Fruit fly (Drosophila melanogaster) whole organism, adult: ENCODE results near the gene CG34327.
A peak's percentile ranks its signal among the peaks of the same experiment; 100 is the strongest.

Source experiments
- CG11617 ChIP-seq: fragments of 200-800 bp; sonication (Bioruptor generic); optimal IDR thresholded peaks from 2 replicates; lab custom pipeline; 2017; ENCODE audit warnings: mild to moderate bottlenecking, missing biosample characterization, missing genetic modification reagents, missing genetic modification characterization
- CG12768 ChIP-seq: fragments of 200-800 bp; sonication (Bioruptor generic); optimal IDR thresholded peaks from 2 replicates; lab custom pipeline; 2017; ENCODE audit warnings: missing biosample characterization, missing genetic modification characterization, mild to moderate bottlenecking, moderate library complexity, missing genetic modification reagents
- CG14711 ChIP-seq: fragments of 200-800 bp; sonication (Bioruptor generic); optimal IDR thresholded peaks from 2 replicates; lab custom pipeline; 2018; ENCODE audit warnings: missing biosample characterization, mild to moderate bottlenecking, missing genetic modification characterization, moderate library complexity
- CG1620 ChIP-seq: fragments of 200-800 bp; sonication (Bioruptor generic); optimal IDR thresholded peaks from 2 replicates; lab custom pipeline; 2016; ENCODE audit warnings: missing biosample characterization, missing genetic modification characterization
- CG33017 ChIP-seq: fragments of 200-800 bp; sonication (Bioruptor generic); optimal IDR thresholded peaks from 2 replicates; lab custom pipeline; 2018; ENCODE audit warnings: missing biosample characterization, mild to moderate bottlenecking, missing genetic modification characterization, moderate library complexity
- CG5204 ChIP-seq: fragments of 200-800 bp; sonication (Bioruptor generic); optimal IDR thresholded peaks from 2 replicates; lab custom pipeline; 2016; ENCODE audit warnings: missing biosample characterization, missing genetic modification characterization
- CG7045 ChIP-seq: fragments of 200-800 bp; sonication (Bioruptor generic); optimal IDR thresholded peaks from 2 replicates; lab custom pipeline; 2017; ENCODE audit warnings: missing biosample characterization, mild to moderate bottlenecking, missing genetic modification characterization
- CG7101 ChIP-seq: fragments of 200-800 bp; sonication (Bioruptor generic); optimal IDR thresholded peaks from 2 replicates; lab custom pipeline; 2018; ENCODE audit warnings: missing biosample characterization, mild to moderate bottlenecking, missing genetic modification characterization, moderate library complexity
- Clk ChIP-seq: fragments of 200-800 bp; sonication (Bioruptor generic); optimal IDR thresholded peaks from 2 replicates; lab custom pipeline; 2017; ENCODE audit warnings: missing biosample characterization, missing genetic modification characterization
- Crg-1 ChIP-seq: fragments of 200-800 bp; sonication (Bioruptor generic); optimal IDR thresholded peaks from 2 replicates; lab custom pipeline; 2016; ENCODE audit warnings: missing biosample characterization, missing genetic modification characterization
- Hr96 ChIP-seq: fragments of 200-800 bp; sonication (Bioruptor generic); optimal IDR thresholded peaks from 2 replicates; lab custom pipeline; 2016; ENCODE audit warnings: missing biosample characterization, missing genetic modification characterization
- Mnt ChIP-seq: fragments of 200-800 bp; sonication (Bioruptor generic); optimal IDR thresholded peaks from 2 replicates; lab custom pipeline; 2016; ENCODE audit warnings: missing biosample characterization, mild to moderate bottlenecking, missing genetic modification characterization
- bab1 ChIP-seq: fragments of 200-800 bp; sonication (Bioruptor generic); optimal IDR thresholded peaks from 3 replicates; lab custom pipeline; 2019; ENCODE audit warnings: missing biosample characterization, mild to moderate bottlenecking, missing genetic modification characterization, moderate library complexity
- cic ChIP-seq: fragments of 200-800 bp; sonication (Bioruptor generic); optimal IDR thresholded peaks from 2 replicates; lab custom pipeline; 2017; ENCODE audit warnings: missing biosample characterization, mild to moderate bottlenecking, missing genetic modification characterization, moderate library complexity
- cnc ChIP-seq, 2 experiments: fragments of >200 bp; optimal IDR thresholded peaks; 2 replicates each; lab custom pipeline; 2017
- kay ChIP-seq: fragments of 200-800 bp; sonication (Bioruptor generic); peaks from one replicate; lab custom pipeline; 2016; ENCODE audit warnings: missing biosample characterization, missing genetic modification characterization, borderline replicate concordance
- ovo ChIP-seq: fragments of 200-800 bp; sonication (Bioruptor generic); optimal IDR thresholded peaks from 2 replicates; lab custom pipeline; 2016; ENCODE audit warnings: missing biosample characterization, missing genetic modification characterization
- pad ChIP-seq: fragments of 200-800 bp; sonication (Bioruptor generic); optimal IDR thresholded peaks from 3 replicates; lab custom pipeline; 2017; ENCODE audit warnings: missing biosample characterization, missing genetic modification characterization, mild to moderate bottlenecking, moderate library complexity, missing genetic modification reagents
- tj ChIP-seq: fragments of 200-800 bp; sonication (Bioruptor generic); optimal IDR thresholded peaks from 3 replicates; lab custom pipeline; 2017; ENCODE audit warnings: missing biosample characterization, mild to moderate bottlenecking, missing genetic modification characterization, moderate library complexity
- toe ChIP-seq: fragments of 200-800 bp; sonication (Bioruptor generic); optimal IDR thresholded peaks from 2 replicates; lab custom pipeline; 2016; ENCODE audit warnings: missing biosample characterization, missing genetic modification characterization

CG34327 gene

dm6 chrX:17223715-17224114 is at the start of gene CG34327:
CG34327 (minus strand) TSS chrX:17223815.
- TF ChIP-seq CG14711 (tag; lab: Kevin White, UChicago) = no peak
- no peak for TF ChIP-seq cnc (optimal IDR thresholded peaks at IDR 0.05; lab: Kevin White, UChicago)
- TF ChIP-seq Clk (GFP tag; lab: Kevin White, UChicago) = no peak
- no peak for TF ChIP-seq bab1 (GFP tag; lab: Kevin White, UChicago)
- TF ChIP-seq Crg-1 (GFP tag; lab: Kevin White, UChicago) = no peak
- no peak for TF ChIP-seq CG7045 (GFP tag; lab: Kevin White, UChicago)
- TF ChIP-seq CG7101 (tag; lab: Kevin White, UChicago) = no peak
- no peak for TF ChIP-seq toe
- no peak for TF ChIP-seq CG11617 (GFP tag; lab: Kevin White, UChicago)
- no peak for TF ChIP-seq kay (GFP tag; lab: Kevin White, UChicago)
- no peak for TF ChIP-seq CG5204
- no peak for TF ChIP-seq tj
- TF ChIP-seq CG33017 = no peak
- TF ChIP-seq CG12768 = no peak
- TF ChIP-seq ovo (GFP tag; lab: Kevin White, UChicago) = no peak
- TF ChIP-seq cic (GFP tag; lab: Kevin White, UChicago) = no peak

dm6 chrX:17265402-17266028 is 41.9 kb upstream of the CG34327 start:
- no peak for TF ChIP-seq CG1620
- TF ChIP-seq CG7045 (GFP tag; lab: Kevin White, UChicago) = no peak
- TF ChIP-seq Clk (GFP tag; lab: Kevin White, UChicago) = no peak
- no peak for TF ChIP-seq CG12768
- no peak for TF ChIP-seq Mnt (GFP tag; lab: Kevin White, UChicago)
- TF ChIP-seq CG5204 = no peak
- TF ChIP-seq pad (GFP tag; lab: Kevin White, UChicago) = no peak
- no peak for TF ChIP-seq ovo (GFP tag; lab: Kevin White, UChicago)
- no peak for TF ChIP-seq cic (GFP tag; lab: Kevin White, UChicago)

DNA sequence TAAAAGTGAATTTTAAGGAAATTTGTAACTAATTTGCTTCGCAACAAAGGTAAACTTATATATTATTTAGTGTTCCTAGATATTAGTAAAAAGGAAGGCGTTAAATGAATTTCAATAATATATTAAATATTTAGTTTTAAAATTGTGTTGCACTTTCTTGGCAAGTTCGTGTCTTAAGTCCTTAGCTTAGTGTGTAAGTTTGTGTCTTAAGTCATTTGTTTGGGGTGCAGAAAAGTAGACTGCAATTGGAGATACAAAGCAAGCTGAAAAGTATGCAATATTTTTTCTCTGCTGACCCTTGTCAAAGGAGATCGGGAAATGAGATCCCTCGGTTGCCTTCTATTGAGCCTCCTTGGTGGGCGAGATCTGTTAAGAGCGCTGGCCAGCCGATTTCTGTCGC is 38.4 kb upstream of the CG34327 start:
- TF ChIP-seq Clk (GFP tag; lab: Kevin White, UChicago) (no peak), CG7045 (GFP tag; lab: Kevin White, UChicago) (no peak), CG5204 (no peak), CG33017 (no peak), cic (GFP tag; lab: Kevin White, UChicago) (no peak), CG7101 (tag; lab: Kevin White, UChicago) (no peak), ovo (GFP tag; lab: Kevin White, UChicago) (no peak), CG11617 (GFP tag; lab: Kevin White, UChicago) (no peak), bab1 (GFP tag; lab: Kevin White, UChicago) (no peak), Hr96 (GFP tag; lab: Kevin White, UChicago) (no peak), kay (GFP tag; lab: Kevin White, UChicago) (no peak), toe (no peak), CG1620 (no peak), Crg-1 (GFP tag; lab: Kevin White, UChicago) (no peak)

dm6 chrX:17255677-17256076 is 32.1 kb upstream of the CG34327 start:
- TF ChIP-seq kay (GFP tag; lab: Kevin White, UChicago) = no peak
- TF ChIP-seq CG33017 = no peak
- no peak for TF ChIP-seq bab1 (GFP tag; lab: Kevin White, UChicago)
- TF ChIP-seq toe = no peak
- no peak for TF ChIP-seq ovo (GFP tag; lab: Kevin White, UChicago)
- no peak for TF ChIP-seq Hr96 (GFP tag; lab: Kevin White, UChicago)
- no peak for TF ChIP-seq tj
- TF ChIP-seq CG7101 (tag; lab: Kevin White, UChicago) = no peak
- no peak for TF ChIP-seq CG14711 (tag; lab: Kevin White, UChicago)
- no peak for TF ChIP-seq Mnt (GFP tag; lab: Kevin White, UChicago)
- no peak for TF ChIP-seq Crg-1 (GFP tag; lab: Kevin White, UChicago)
- no peak for TF ChIP-seq CG5204
- no peak for TF ChIP-seq CG1620
- no peak for TF ChIP-seq CG7045 (GFP tag; lab: Kevin White, UChicago)
- no peak for TF ChIP-seq CG12768
- no peak for TF ChIP-seq cic (GFP tag; lab: Kevin White, UChicago)

DNA sequence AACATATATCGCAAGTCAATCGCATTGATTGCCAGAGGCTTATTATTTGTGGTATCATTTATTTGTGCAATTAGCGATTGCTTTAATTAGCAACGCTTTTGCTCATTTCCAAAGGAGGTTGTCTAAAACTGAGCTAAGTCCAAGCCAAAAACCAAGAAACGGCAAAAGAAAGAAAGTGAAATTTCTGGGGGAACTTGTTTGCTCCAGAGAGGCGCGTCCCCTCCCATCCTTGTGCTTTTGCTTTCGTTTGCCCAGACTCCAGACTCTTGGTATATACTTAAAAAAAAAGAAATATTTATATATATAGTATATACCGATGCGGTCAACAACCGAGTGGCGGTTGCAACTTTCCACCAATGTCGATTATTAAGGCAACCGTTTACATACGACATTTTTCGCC is 30.5 kb upstream of the CG34327 start:
- TF ChIP-seq CG5204 = no peak
- TF ChIP-seq tj = no peak
- TF ChIP-seq CG14711 (tag; lab: Kevin White, UChicago) = no peak
- TF ChIP-seq pad (GFP tag; lab: Kevin White, UChicago) = no peak
- no peak for TF ChIP-seq Clk (GFP tag; lab: Kevin White, UChicago)
- TF ChIP-seq cnc (optimal IDR thresholded peaks at IDR 0.05; lab: Kevin White, UChicago) = no peak
- TF ChIP-seq CG12768 = no peak

DNA sequence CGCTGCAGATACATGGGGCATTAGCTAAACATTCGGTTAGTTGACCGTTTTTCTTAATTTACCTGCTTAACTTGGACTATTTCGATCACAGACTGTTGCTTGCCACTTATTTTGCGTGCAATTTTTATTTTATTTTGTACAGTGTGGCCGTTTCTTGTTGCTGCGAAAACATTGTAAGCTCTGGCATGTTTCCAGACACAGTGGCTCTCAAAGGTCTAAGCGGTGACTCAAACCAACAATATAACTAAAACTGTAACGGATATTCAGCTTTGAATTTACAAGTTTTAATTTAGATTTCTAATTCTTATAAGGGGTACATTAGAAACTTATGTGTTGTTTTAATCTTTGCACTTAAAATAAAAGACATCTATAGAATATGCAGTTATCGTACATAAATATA is 25.7 kb upstream of the CG34327 start, which contains the start of gene CG8675:
CG8675 (minus strand) TSS at position 177 of the 400 bp plus-strand sequence.
- peak; percentile 41 for TF ChIP-seq Mnt (GFP tag; lab: Kevin White, UChicago)
- TF ChIP-seq CG1620 = no peak
- TF ChIP-seq CG7045 (GFP tag; lab: Kevin White, UChicago) = no peak
- no peak for TF ChIP-seq toe
- TF ChIP-seq Crg-1 (GFP tag; lab: Kevin White, UChicago) = no peak

- TF ChIP-seq Hr96 (GFP tag; lab: Kevin White, UChicago) = no peak
- no peak for TF ChIP-seq CG12768
- TF ChIP-seq cnc (optimal IDR thresholded peaks at IDR 0.05; lab: Kevin White, UChicago) = no peak
- TF ChIP-seq CG14711 (tag; lab: Kevin White, UChicago) = no peak
Measured at dm6 chrX:17246916-17247315, 23.3 kb upstream of the CG34327 start, which contains the start of gene CG42854. CG42854 (minus strand) TSS chrX:17247016.
